Fruit fly (Drosophila melanogaster): Measurements from ENCODE around the gene CG1695.

Gene CG1695

DNA sequence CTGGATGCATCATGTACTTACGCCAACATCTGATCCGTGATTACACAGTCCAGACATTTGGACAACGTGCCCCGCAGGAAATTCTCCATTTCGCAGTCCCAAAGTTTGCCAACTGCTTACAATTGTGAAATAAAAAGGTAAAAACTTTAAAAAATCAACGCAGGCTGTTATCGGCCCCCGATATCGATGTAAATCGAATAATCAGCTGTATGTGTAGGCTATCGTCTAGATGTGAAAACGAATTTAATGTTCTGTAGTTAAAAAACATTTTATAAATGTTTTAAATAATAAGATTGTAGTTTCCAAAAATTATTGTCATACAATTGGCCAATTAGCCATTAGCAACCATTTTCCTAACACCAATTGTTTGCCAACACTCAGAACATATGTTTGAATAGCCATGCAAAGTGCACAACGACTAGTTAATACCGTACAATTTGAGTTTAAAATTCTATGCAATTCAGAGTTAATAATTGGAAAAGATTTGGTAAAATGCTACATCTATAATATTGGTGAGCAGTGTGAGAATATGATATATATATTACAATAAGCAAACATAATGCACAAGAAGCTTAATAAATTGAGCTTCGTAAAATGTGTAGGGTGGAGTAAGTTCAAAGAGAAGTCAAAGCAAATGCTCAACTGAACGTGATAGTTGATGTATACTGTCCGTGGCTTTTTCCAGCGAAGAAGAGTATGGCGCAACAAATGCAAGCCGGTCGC, 4.1 kb upstream of the CG1695 start, which contains the start of the genes CG11710 and mal (continued):
- TF ChIP-seq NC2β (GFP tag; optimal IDR thresholded peaks at IDR 0.05): peak; percentile 38
- TF ChIP-seq bab2 (GFP tag; optimal IDR thresholded peaks at IDR 0.05): peak; percentile 85
- TF ChIP-seq lilli (GFP tag; optimal IDR thresholded peaks at IDR 0.05): peak; percentile 75
- TF ChIP-seq nom (GFP tag; optimal IDR thresholded peaks at IDR 0.05): peak; percentile 71
- peak; percentile 72 for TF ChIP-seq Oaz (GFP tag; IDR thresholded peaks at IDR 0.05)
- peak; percentile 44; the same call in 1 of the 2 replicates for TF ChIP-seq danr (GFP tag; IDR thresholded peaks at IDR 0.05)
- peak; percentile 82; the same call in 1 of the 2 replicates for TF ChIP-seq Xrp1 (GFP tag; IDR thresholded peaks at IDR 0.05)
- TF ChIP-seq bcd (GFP tag; optimal IDR thresholded peaks at IDR 0.05): peak; percentile 78
- TF ChIP-seq shn (GFP tag; optimal IDR thresholded peaks at IDR 0.05): peak; percentile 30
- TF ChIP-seq sqz (GFP tag; optimal IDR thresholded peaks at IDR 0.05): no peak
- no peak for TF ChIP-seq Sox102F (GFP tag; optimal IDR thresholded peaks at IDR 0.05)
- peak; percentile 42 for TF ChIP-seq zen (tag; optimal IDR thresholded peaks at IDR 0.05)
- no peak for TF ChIP-seq odd (GFP tag; optimal IDR thresholded peaks at IDR 0.05)
- TF ChIP-seq CG14014 (GFP tag; IDR thresholded peaks at IDR 0.05): peak; percentile 79
- TF ChIP-seq ERR (GFP tag; optimal IDR thresholded peaks at IDR 0.05): no peak
- TF ChIP-seq CG31441 (GFP tag; IDR thresholded peaks at IDR 0.05): peak; percentile 83
- peak; percentile 52 for TF ChIP-seq fd64A (GFP tag; optimal IDR thresholded peaks at IDR 0.05)
- no peak for TF ChIP-seq tio (GFP tag; optimal IDR thresholded peaks at IDR 0.05)
- TF ChIP-seq CG11696 (GFP tag; IDR thresholded peaks at IDR 0.05): no peak
- no peak for TF ChIP-seq br (optimal IDR thresholded peaks at IDR 0.05)
- peak; percentile 43 for TF ChIP-seq BEAF-32 (GFP tag; optimal IDR thresholded peaks at IDR 0.05)
- TF ChIP-seq CG6175 (GFP tag; IDR thresholded peaks at IDR 0.05): no peak
- TF ChIP-seq emc (GFP tag; optimal IDR thresholded peaks at IDR 0.05): peak; percentile 41
- peak; percentile 37 for TF ChIP-seq CG7928 (GFP tag; optimal IDR thresholded peaks at IDR 0.05)
- TF ChIP-seq dpn (GFP tag; optimal IDR thresholded peaks at IDR 0.05): peak; percentile 67 to 78
- TF ChIP-seq GATAe (GFP tag; conservative IDR thresholded peaks at IDR 0.05): no peak
- TF ChIP-seq cg (GFP tag; optimal IDR thresholded peaks at IDR 0.05): no peak
- TF ChIP-seq Kr (GFP tag; optimal IDR thresholded peaks at IDR 0.05): no peak
- peak; percentile 68 for TF ChIP-seq CG3847 (GFP tag; IDR thresholded peaks at IDR 0.05)
- peak; percentile 61 for TF ChIP-seq chn (GFP tag; optimal IDR thresholded peaks at IDR 0.05)
- TF ChIP-seq CG34224 (GFP tag; IDR thresholded peaks at IDR 0.05; ENCODE audit: partially characterized antibody): peak; percentile 51; the same call in 1 of the 3 replicates
- TF ChIP-seq Dfd (GFP tag; optimal IDR thresholded peaks at IDR 0.05): no peak
- peak; percentile 78 for TF ChIP-seq CG9932 (GFP tag; IDR thresholded peaks at IDR 0.05)
- peak; percentile 51 for TF ChIP-seq CG6813 (GFP tag; optimal IDR thresholded peaks at IDR 0.05)
- TF ChIP-seq Abd-B (GFP tag; optimal IDR thresholded peaks at IDR 0.05): peak; percentile 85
- TF ChIP-seq hb (GFP tag; IDR thresholded peaks at IDR 0.05; ENCODE audit: partially characterized antibody): no peak
- TF ChIP-seq Fer3 (tag; optimal IDR thresholded peaks at IDR 0.05): peak; percentile 84
- no peak for TF ChIP-seq Neu2 (GFP tag; optimal IDR thresholded peaks at IDR 0.05; ENCODE audit: borderline replicate concordance)
- peak; percentile 84 for TF ChIP-seq CG3281 (GFP tag; optimal IDR thresholded peaks at IDR 0.05)
- no peak for TF ChIP-seq dati (GFP tag; IDR thresholded peaks at IDR 0.05)
- TF ChIP-seq Poxn (GFP tag; IDR thresholded peaks at IDR 0.05): no peak
- peak; percentile 79 for TF ChIP-seq CG4424 (GFP tag; optimal IDR thresholded peaks at IDR 0.05)
- TF ChIP-seq ara (GFP tag; IDR thresholded peaks at IDR 0.05): peak; percentile 37; the same call in 1 of the 2 replicates
- TF ChIP-seq Tbp (GFP tag; optimal IDR thresholded peaks at IDR 0.05): no peak
- TF ChIP-seq pum (GFP tag; optimal IDR thresholded peaks at IDR 0.05): peak; percentile 26
- TF ChIP-seq CG2712 (tag; optimal IDR thresholded peaks at IDR 0.05): peak; percentile 84
- TF ChIP-seq ttk (GFP tag; IDR thresholded peaks at IDR 0.05): peak; percentile 56; the same call in 1 of the 2 replicates
- peak; percentile 67 for TF ChIP-seq CG12155 (GFP tag; optimal IDR thresholded peaks at IDR 0.05)
- peak; percentile 83 for TF ChIP-seq D19B (GFP tag; optimal IDR thresholded peaks at IDR 0.05)
- peak; percentile 33; the same call in 1 of the 3 replicates for TF ChIP-seq gce (GFP tag; IDR thresholded peaks at IDR 0.05)

Data from whole organism, embryonic.